Worm (Caenorhabditis elegans) whole organism, L3 larva: Measurements from ENCODE around the gene Y39A3B.7.

Experiments used
- R02D3.7 ChIP-seq: fragments of 150-350 bp; optimal IDR thresholded peaks from 2 replicates; lab custom pipeline; 2014; ENCODE audit warnings: missing biosample characterization, missing genetic modification characterization
- mdl-1 ChIP-seq: fragments of 150-350 bp; optimal IDR thresholded peaks from 2 replicates; lab custom pipeline; 2014; ENCODE audit warnings: missing biosample characterization, missing genetic modification characterization
- nhr-11 ChIP-seq: fragments of 150-350 bp; optimal IDR thresholded peaks from 2 replicates; lab custom pipeline; 2014; ENCODE audit warnings: missing biosample characterization, missing genetic modification characterization
- nhr-76 ChIP-seq: fragments of 150-350 bp; sonication (generic microtip); optimal IDR thresholded peaks from 5 replicates; lab custom pipeline; 2014; ENCODE audit warnings: missing biosample characterization, missing genetic modification characterization
- nhr-77 ChIP-seq: fragments of 150-350 bp; optimal IDR thresholded peaks from 2 replicates; lab custom pipeline; 2014; ENCODE audit warnings: missing biosample characterization, missing genetic modification characterization
- pha-4 ChIP-seq: fragments of 150-350 bp; optimal IDR thresholded peaks from 2 replicates; lab custom pipeline; 2014; ENCODE audit warnings: missing biosample characterization, missing genetic modification reagents, missing genetic modification characterization
- skn-1 ChIP-seq: fragments of 150-350 bp; optimal IDR thresholded peaks from 2 replicates; lab custom pipeline; 2014; ENCODE audit warnings: missing biosample characterization, missing genetic modification characterization
- unc-62 ChIP-seq: fragments of 150-350 bp; sonication (generic microtip); optimal IDR thresholded peaks from 4 replicates; lab custom pipeline; 2014; ENCODE audit warnings: missing biosample characterization, missing genetic modification reagents, missing genetic modification characterization

ce11 chrIII:1981467-1981866 lies 3.3 kb downstream of the Y39A3B.7 start:
- TF ChIP-seq unc-62 (GFP tag; lab: Kevin White, UChicago) (no peak), pha-4 (tag; lab: Kevin White, UChicago) (no peak), R02D3.7 (no peak), nhr-77 (tag; lab: Kevin White, UChicago) (no peak), nhr-76 (tag; lab: Kevin White, UChicago) (no peak), skn-1 (tag; lab: Kevin White, UChicago) (no peak), nhr-11 (no peak), mdl-1 (no peak)
